Fruit fly (Drosophila melanogaster) whole organism, wandering third instar larva: ENCODE results near the gene ovo.

ENCODE experiments used
- Abd-B ChIP-seq: fragments of >200 bp; optimal IDR thresholded peaks from 2 replicates; lab custom pipeline; 2017; ENCODE audit warnings: missing biosample characterization, missing genetic modification characterization
- CG32264 ChIP-seq: fragments of 200-800 bp; sonication (Bioruptor generic); optimal IDR thresholded peaks from 2 replicates; lab custom pipeline; 2016; ENCODE audit warnings: missing biosample characterization, missing genetic modification characterization
- CG9705 ChIP-seq: fragments of 200-800 bp; sonication (Bioruptor generic); optimal IDR thresholded peaks from 2 replicates; lab custom pipeline; 2018; ENCODE audit warnings: missing biosample characterization, mild to moderate bottlenecking, missing genetic modification characterization
- CrebA ChIP-seq: fragments of 200-800 bp; sonication (Bioruptor generic); optimal IDR thresholded peaks from 2 replicates; lab custom pipeline; 2016; ENCODE audit warnings: missing biosample characterization, mild to moderate bottlenecking, missing genetic modification characterization, borderline replicate concordance
- Dfd ChIP-seq: fragments of >200 bp; optimal IDR thresholded peaks from 2 replicates; lab custom pipeline; 2017; ENCODE audit warnings: missing biosample characterization, missing genetic modification characterization
- Dif ChIP-seq: fragments of 200-275, 200-300 bp; sonication (Bioruptor generic); optimal IDR thresholded peaks from 2 replicates; lab custom pipeline; 2018; ENCODE audit warnings: missing biosample characterization, missing genetic modification characterization; ENCODE audit not compliant: partially characterized antibody
- GATAd ChIP-seq: sonication (Bioruptor generic); optimal IDR thresholded peaks from 2 replicates; lab custom pipeline; 2016; ENCODE audit warnings: missing biosample characterization, missing genetic modification characterization
- HLH106 ChIP-seq: fragments of 200-800 bp; optimal IDR thresholded peaks from 3 replicates; lab custom pipeline; 2019; ENCODE audit warnings: missing biosample characterization, mild to moderate bottlenecking, missing genetic modification characterization, moderate library complexity
- Hnf4 ChIP-seq: fragments of 200-800 bp; sonication (Bioruptor generic); optimal IDR thresholded peaks from 2 replicates; lab custom pipeline; 2016; ENCODE audit warnings: missing biosample characterization, mild to moderate bottlenecking, missing genetic modification characterization
- Hr78 ChIP-seq: fragments of >200 bp; optimal IDR thresholded peaks from 2 replicates; lab custom pipeline; 2017; ENCODE audit warnings: missing biosample characterization, missing genetic modification characterization
- Hr83 ChIP-seq: fragments of 200-300 bp; sonication (Bioruptor generic); optimal IDR thresholded peaks from 2 replicates; lab custom pipeline; 2016; ENCODE audit warnings: missing biosample characterization, mild to moderate bottlenecking, missing genetic modification characterization, moderate library complexity; ENCODE audit not compliant: poor library complexity, severe bottlenecking
- Jra ChIP-seq: sonication (Bioruptor generic); optimal IDR thresholded peaks from 2 replicates; lab custom pipeline; 2016; ENCODE audit warnings: missing biosample characterization, missing genetic modification characterization
- Mio ChIP-seq: sonication (Bioruptor generic); optimal IDR thresholded peaks from 2 replicates; lab custom pipeline; 2016; ENCODE audit warnings: missing biosample characterization, missing genetic modification characterization
- Myc ChIP-seq: fragments of >200 bp; optimal IDR thresholded peaks from 2 replicates; lab custom pipeline; 2017
- N ChIP-seq: fragments of >200 bp; optimal IDR thresholded peaks from 2 replicates; lab custom pipeline; 2018; ENCODE audit warnings: missing biosample characterization, missing external identifiers, missing genetic modification characterization
- OdsH ChIP-seq: fragments of 200-800 bp; sonication (Bioruptor generic); optimal IDR thresholded peaks from 2 replicates; lab custom pipeline; 2016; ENCODE audit warnings: missing biosample characterization, mild to moderate bottlenecking, missing genetic modification characterization
- Rel ChIP-seq, 2 experiments: fragments of 200-800 bp; sonication (Bioruptor generic) in 1 of 2; optimal IDR thresholded peaks; 2 replicates in 1 of 2; 3 replicates in 1 of 2; lab custom pipeline; 2016 to 2019; ENCODE audit warnings: mild to moderate bottlenecking in 2 of 2, missing biosample characterization in 2 of 2, missing genetic modification characterization in 2 of 2, moderate library complexity in 1 of 2
- Sp1 ChIP-seq: fragments of 200-800 bp; sonication (Bioruptor generic); optimal IDR thresholded peaks from 3 replicates; lab custom pipeline; 2019; ENCODE audit warnings: missing biosample characterization, mild to moderate bottlenecking, missing genetic modification characterization, moderate library complexity
- Vsx2 ChIP-seq: fragments of 200-300, 225-300 bp; sonication (Bioruptor generic); optimal IDR thresholded peaks from 2 replicates; lab custom pipeline; 2018; ENCODE audit warnings: missing biosample characterization, missing genetic modification characterization; ENCODE audit not compliant: partially characterized antibody
- br ChIP-seq: fragments of 200-800 bp; sonication (Bioruptor generic); optimal IDR thresholded peaks from 2 replicates; lab custom pipeline; 2016; ENCODE audit warnings: missing biosample characterization, missing genetic modification characterization
- brk ChIP-seq: fragments of 200-800 bp; sonication (Bioruptor generic); optimal IDR thresholded peaks from 2 replicates; lab custom pipeline; 2016; ENCODE audit warnings: missing biosample characterization, mild to moderate bottlenecking, missing genetic modification characterization
- dl ChIP-seq, 2 experiments: fragments of 175-275, 200-275 bp in 1 of 2; fragments of 200-275 bp in 1 of 2; sonication (Bioruptor generic); optimal IDR thresholded peaks; lab custom pipeline; 2018; ENCODE audit warnings: mild to moderate bottlenecking in 2 of 2, missing biosample characterization in 2 of 2, missing genetic modification characterization in 2 of 2, moderate library complexity in 2 of 2; ENCODE audit not compliant: partially characterized antibody in 2 of 2, insufficient read depth in 1 of 2
- dmrt93B ChIP-seq: fragments of 200-800 bp; sonication (Bioruptor generic); optimal IDR thresholded peaks from 2 replicates; lab custom pipeline; 2018; ENCODE audit warnings: missing biosample characterization, mild to moderate bottlenecking, missing genetic modification characterization
- dsf ChIP-seq: sonication (Bioruptor generic); optimal IDR thresholded peaks from 2 replicates; lab custom pipeline; 2016; ENCODE audit warnings: missing biosample characterization, missing genetic modification characterization, borderline replicate concordance
- ey ChIP-seq: fragments of 200-800 bp; sonication (Bioruptor generic); optimal IDR thresholded peaks from 2 replicates; lab custom pipeline; 2016; ENCODE audit warnings: missing biosample characterization, missing genetic modification characterization
- foxo ChIP-seq, 2 experiments: fragments of 200-800 bp; sonication (Bioruptor generic); optimal IDR thresholded peaks; 2 replicates in 1 of 2; 3 replicates in 1 of 2; lab custom pipeline; 2016 to 2017; ENCODE audit warnings: missing biosample characterization in 2 of 2, missing genetic modification characterization in 2 of 2
- fru ChIP-seq: fragments of 200-800 bp; sonication (Bioruptor generic); optimal IDR thresholded peaks from 3 replicates; lab custom pipeline; 2016; ENCODE audit warnings: missing biosample characterization, mild to moderate bottlenecking, missing genetic modification characterization
- h ChIP-seq: fragments of 200-800 bp; sonication (Bioruptor generic); optimal IDR thresholded peaks from 3 replicates; lab custom pipeline; 2016; ENCODE audit warnings: missing biosample characterization, mild to moderate bottlenecking, missing genetic modification characterization
- jim ChIP-seq: fragments of 175-275, 200-325 bp; sonication (Bioruptor generic); optimal IDR thresholded peaks from 2 replicates; lab custom pipeline; 2016; ENCODE audit warnings: missing biosample characterization, mild to moderate bottlenecking, missing genetic modification characterization
- lola ChIP-seq: fragments of >200 bp; optimal IDR thresholded peaks from 2 replicates; lab custom pipeline; 2017; ENCODE audit warnings: missing biosample characterization, missing genetic modification characterization
- pan ChIP-seq: fragments of >200 bp; optimal IDR thresholded peaks from 2 replicates; lab custom pipeline; 2017
- psq ChIP-seq: fragments of 200-800 bp; sonication (Bioruptor generic); optimal IDR thresholded peaks from 3 replicates; lab custom pipeline; 2017; ENCODE audit warnings: missing biosample characterization, mild to moderate bottlenecking, missing genetic modification characterization, moderate library complexity
- rgr ChIP-seq: fragments of 200-800 bp; sonication (Bioruptor generic); optimal IDR thresholded peaks from 3 replicates; lab custom pipeline; 2016; ENCODE audit warnings: missing biosample characterization, mild to moderate bottlenecking, missing genetic modification characterization
- sage ChIP-seq: fragments of 200-800 bp; sonication (Bioruptor generic); optimal IDR thresholded peaks from 2 replicates; lab custom pipeline; 2016; ENCODE audit warnings: missing biosample characterization, mild to moderate bottlenecking, missing genetic modification characterization
- sv ChIP-seq: fragments of 200-800 bp; sonication (Bioruptor generic); optimal IDR thresholded peaks from 3 replicates; lab custom pipeline; 2016; ENCODE audit warnings: missing biosample characterization, missing genetic modification characterization
- tai ChIP-seq: sonication (Bioruptor generic); optimal IDR thresholded peaks from 2 replicates; lab custom pipeline; 2016; ENCODE audit warnings: missing biosample characterization, missing genetic modification characterization
- usp ChIP-seq: fragments of >200 bp; optimal IDR thresholded peaks from 2 replicates; lab custom pipeline; 2017; ENCODE audit warnings: missing biosample characterization, missing genetic modification characterization
- woc ChIP-seq: sonication (Bioruptor generic); optimal IDR thresholded peaks from 2 replicates; lab custom pipeline; 2016; ENCODE audit warnings: missing biosample characterization, mild to moderate bottlenecking, missing genetic modification characterization

Gene ovo

dm6 chrX:5084146-5085085, 36.3 kb downstream of the ovo start, which contains the start of gene CG32767:
CG32767 (minus strand) TSS chrX:5084768.
- TF ChIP-seq br = no peak
- no peak for TF ChIP-seq Hr78 (GFP tag; lab: Kevin White, UChicago)
- peak; percentile 16 for TF ChIP-seq woc
- TF ChIP-seq OdsH (GFP tag; lab: Kevin White, UChicago) = no peak
- no peak for TF ChIP-seq sv
- no peak for TF ChIP-seq ey (GFP tag; lab: Kevin White, UChicago)
- TF ChIP-seq lola = no peak
- no peak for TF ChIP-seq jim
- TF ChIP-seq Hr83 = peak; percentile 24
- no peak for TF ChIP-seq sage (GFP tag; lab: Kevin White, UChicago)
- no peak for TF ChIP-seq Sp1
- peak; percentile 53 for TF ChIP-seq Hnf4 (GFP tag; lab: Kevin White, UChicago)
- no peak for TF ChIP-seq CG9705 (GFP tag; lab: Kevin White, UChicago)
- TF ChIP-seq HLH106 (tag; lab: Kevin White, UChicago) = peak; percentile 40
- TF ChIP-seq pan (lab: Kevin White, UChicago) = no peak
- no peak for TF ChIP-seq brk (GFP tag; lab: Kevin White, UChicago)
- no peak for TF ChIP-seq Vsx2
- no peak for TF ChIP-seq dmrt93B (GFP tag; lab: Kevin White, UChicago)
- TF ChIP-seq dsf (GFP tag; lab: Kevin White, UChicago) = no peak
- no peak for TF ChIP-seq rgr (GFP tag; lab: Kevin White, UChicago)
- TF ChIP-seq dl (GFP tag; optimal IDR thresholded peaks at IDR 0.05; lab: Kevin White, UChicago; ENCODE audit: insufficient read depth in 1 of 2, partially characterized antibody in 2 of 2) = no peak
- peak; percentile 4 for TF ChIP-seq Jra (GFP tag; lab: Kevin White, UChicago)
- TF ChIP-seq tai = peak; percentile 23
- peak; percentile 41 for TF ChIP-seq Dfd
- no peak for TF ChIP-seq fru
- no peak for TF ChIP-seq Rel (GFP tag; optimal IDR thresholded peaks at IDR 0.05; lab: Kevin White, UChicago)
- no peak for TF ChIP-seq Rel (tag; optimal IDR thresholded peaks at IDR 0.05; lab: Kevin White, UChicago)
- TF ChIP-seq Abd-B = no peak
- no peak for TF ChIP-seq Myc (lab: Kevin White, UChicago)
- no peak for TF ChIP-seq CG32264 (GFP tag; lab: Kevin White, UChicago)
- TF ChIP-seq Dif (GFP tag; lab: Kevin White, UChicago) = no peak
- TF ChIP-seq psq (GFP tag; lab: Kevin White, UChicago) = no peak
- TF ChIP-seq usp (GFP tag; lab: Kevin White, UChicago) = no peak
- no peak for TF ChIP-seq CrebA (GFP tag; lab: Kevin White, UChicago)
- TF ChIP-seq foxo (GFP tag; optimal IDR thresholded peaks at IDR 0.05; lab: Kevin White, UChicago) = no peak
- TF ChIP-seq GATAd (GFP tag; lab: Kevin White, UChicago) = no peak
- TF ChIP-seq N (GFP tag; lab: Kevin White, UChicago) = no peak
- TF ChIP-seq Mio (GFP tag; lab: Kevin White, UChicago) = no peak
- TF ChIP-seq h = no peak
- TF ChIP-seq, all 38 proteins: peak for 7

- no peak for TF ChIP-seq Hr78 (GFP tag; lab: Kevin White, UChicago)
- peak; percentile 20 for TF ChIP-seq Myc (lab: Kevin White, UChicago)
These were observed 37.0 kb downstream of the ovo start for dm6 chrX:5085086-5085468.

dm6 chrX:5085469-5085868, 37.4 kb downstream of the ovo start, which contains the start of the genes CG15465 and rg:
CG15465 (plus strand) TSS chrX:5085759.
rg (plus strand) TSS chrX:5085759.
- TF ChIP-seq psq (GFP tag; lab: Kevin White, UChicago) (peak; percentile 67), Dif (GFP tag; lab: Kevin White, UChicago) (peak; percentile 27), jim (peak; percentile 12), fru (no peak), Hnf4 (GFP tag; lab: Kevin White, UChicago) (no peak)
